Worm (Caenorhabditis elegans): ENCODE data around the gene C24A3.4.

- TF ChIP-seq nhr-28 (tag; optimal IDR thresholded peaks at IDR 0.05) (no peak), tbx-8 (GFP tag; optimal IDR thresholded peaks at IDR 0.05) (no peak), lsy-2 (tag; optimal IDR thresholded peaks at IDR 0.05) (no peak), ceh-43 (GFP tag; optimal IDR thresholded peaks at IDR 0.05) (no peak), snpc-4 (tag; optimal IDR thresholded peaks at IDR 0.05) (no peak), sptf-1 (tag; optimal IDR thresholded peaks at IDR 0.05) (no peak), nhr-12 (tag; optimal IDR thresholded peaks at IDR 0.05) (no peak), ztf-11 (tag; optimal IDR thresholded peaks at IDR 0.05) (no peak), elt-3 (tag; optimal IDR thresholded peaks at IDR 0.05) (no peak), ham-2 (GFP tag; optimal IDR thresholded peaks at IDR 0.05) (no peak), nhr-237 (tag; optimal IDR thresholded peaks at IDR 0.05) (no peak), unc-62 (GFP tag; optimal IDR thresholded peaks at IDR 0.05) (no peak), mls-2 (tag; optimal IDR thresholded peaks at IDR 0.05) (no peak)
These were observed 22.2 kb downstream of the C24A3.4 start for ce11 chrX:9014451-9014850.
